Worm (Caenorhabditis elegans) whole organism, mixed stage, embryonic: Measurements from ENCODE around the gene dhcr-24.

Experiments
- bed-3 ChIP-seq: fragments of 200-800 bp; sonication (Bioruptor generic); optimal IDR thresholded peaks from 3 replicates; lab custom pipeline; 2018; ENCODE audit warnings: mild to moderate bottlenecking, missing genetic modification characterization, moderate library complexity, missing compliant biosample characterization
- blmp-1 ChIP-seq: fragments of 150-350 bp; optimal IDR thresholded peaks from 2 replicates; lab custom pipeline; 2014; ENCODE audit warnings: missing biosample characterization, missing genetic modification characterization
- ceh-39 ChIP-seq: fragments of 150-350 bp; optimal IDR thresholded peaks from 2 replicates; lab custom pipeline; 2014; ENCODE audit warnings: missing biosample characterization, missing genetic modification characterization
- ceh-43 ChIP-seq: fragments of 200-800 bp; sonication (Bioruptor generic); optimal IDR thresholded peaks from 2 replicates; lab custom pipeline; 2018; ENCODE audit warnings: mild to moderate bottlenecking, missing genetic modification characterization, moderate library complexity, missing compliant biosample characterization
- ceh-83 ChIP-seq: fragments of 200-800 bp; sonication (Bioruptor generic); optimal IDR thresholded peaks from 2 replicates; lab custom pipeline; 2018; ENCODE audit warnings: mild to moderate bottlenecking, missing genetic modification characterization, missing compliant biosample characterization
- ces-1 ChIP-seq: fragments of 150-350 bp; optimal IDR thresholded peaks from 2 replicates; lab custom pipeline; 2014; ENCODE audit warnings: missing biosample characterization, missing genetic modification reagents, missing genetic modification characterization
- cnd-1 ChIP-seq: fragments of 200-800 bp; sonication (Bioruptor generic); optimal IDR thresholded peaks from 2 replicates; lab custom pipeline; 2018; ENCODE audit warnings: mild to moderate bottlenecking, missing genetic modification characterization, missing compliant biosample characterization
- drap-1 ChIP-seq: fragments of 200-800 bp; sonication (Bioruptor generic); optimal IDR thresholded peaks from 3 replicates; lab custom pipeline; 2018; ENCODE audit warnings: mild to moderate bottlenecking, missing genetic modification characterization, missing compliant biosample characterization
- elt-1 ChIP-seq: sonication (generic microtip); optimal IDR thresholded peaks from 2 replicates; lab custom pipeline; 2017; ENCODE audit warnings: missing genetic modification characterization, mild to moderate bottlenecking, missing compliant biosample characterization, antibody characterized with exemption, moderate library complexity, borderline replicate concordance; ENCODE audit not compliant: insufficient read depth
- elt-3 ChIP-seq: fragments of 150-350 bp; optimal IDR thresholded peaks from 2 replicates; lab custom pipeline; 2014; ENCODE audit warnings: missing biosample characterization, missing genetic modification characterization
- flh-1 ChIP-seq: fragments of 200-800 bp; sonication (Bioruptor generic); optimal IDR thresholded peaks from 2 replicates; lab custom pipeline; 2018; ENCODE audit warnings: mild to moderate bottlenecking, missing genetic modification characterization, moderate library complexity, missing compliant biosample characterization
- ham-2 ChIP-seq: fragments of 200-800 bp; sonication (Bioruptor generic); optimal IDR thresholded peaks from 2 replicates; lab custom pipeline; 2018; ENCODE audit warnings: mild to moderate bottlenecking, missing genetic modification characterization, missing compliant biosample characterization
- lin-13 ChIP-seq: fragments of 150-350 bp; optimal IDR thresholded peaks from 2 replicates; lab custom pipeline; 2014; ENCODE audit warnings: missing biosample characterization, missing genetic modification characterization
- lsy-2 ChIP-seq: fragments of 150-350 bp; optimal IDR thresholded peaks from 2 replicates; lab custom pipeline; 2014; ENCODE audit warnings: missing biosample characterization, missing genetic modification characterization
- mab-5 ChIP-seq: fragments of 150-350 bp; optimal IDR thresholded peaks from 2 replicates; lab custom pipeline; 2014; ENCODE audit warnings: missing biosample characterization, missing genetic modification characterization
- mep-1 ChIP-seq: fragments of 150-350 bp; optimal IDR thresholded peaks from 2 replicates; lab custom pipeline; 2017; ENCODE audit warnings: missing biosample characterization, missing genetic modification reagents, missing genetic modification characterization, inconsistent platforms
- mls-2 ChIP-seq: sonication (generic microtip); optimal IDR thresholded peaks from 2 replicates; lab custom pipeline; 2016; ENCODE audit warnings: mild to moderate bottlenecking, missing genetic modification characterization, moderate library complexity, missing compliant biosample characterization
- nhr-2 ChIP-seq: fragments of 150-350 bp; optimal IDR thresholded peaks from 2 replicates; lab custom pipeline; 2014; ENCODE audit warnings: missing biosample characterization, missing genetic modification characterization
- nhr-28 ChIP-seq: fragments of 150-350 bp; optimal IDR thresholded peaks from 2 replicates; lab custom pipeline; 2014; ENCODE audit warnings: missing biosample characterization, missing genetic modification characterization
- pha-4 ChIP-seq: fragments of 150-350 bp; optimal IDR thresholded peaks from 2 replicates; lab custom pipeline; 2018; ENCODE audit warnings: missing biosample characterization, missing genetic modification reagents, missing genetic modification characterization
- sem-2 ChIP-seq: fragments of 200-800 bp; sonication (Bioruptor generic); optimal IDR thresholded peaks from 2 replicates; lab custom pipeline; 2018; ENCODE audit warnings: mild to moderate bottlenecking, missing genetic modification characterization, missing compliant biosample characterization
- snpc-4 ChIP-seq: fragments of 150-350 bp; optimal IDR thresholded peaks from 2 replicates; lab custom pipeline; 2014; ENCODE audit warnings: missing biosample characterization, missing genetic modification characterization
- sptf-1 ChIP-seq: sonication (generic microtip); optimal IDR thresholded peaks from 2 replicates; lab custom pipeline; 2017; ENCODE audit warnings: mild to moderate bottlenecking, missing genetic modification characterization, moderate library complexity, missing compliant biosample characterization
- unc-120 ChIP-seq: sonication (generic microtip); optimal IDR thresholded peaks from 2 replicates; lab custom pipeline; 2017; ENCODE audit warnings: missing genetic modification characterization, missing compliant biosample characterization; ENCODE audit not compliant: poor library complexity, severe bottlenecking
- unc-62 ChIP-seq: fragments of 150-350 bp; optimal IDR thresholded peaks from 2 replicates; lab custom pipeline; 2014; ENCODE audit warnings: missing biosample characterization, missing genetic modification reagents, missing genetic modification characterization
- zip-8 ChIP-seq: fragments of 150-350 bp; optimal IDR thresholded peaks from 2 replicates; lab custom pipeline; 2014; ENCODE audit warnings: missing biosample characterization, missing genetic modification characterization
- ztf-11 ChIP-seq: fragments of 150-350 bp; optimal IDR thresholded peaks from 2 replicates; lab custom pipeline; 2014; ENCODE audit warnings: missing biosample characterization, missing genetic modification characterization

The dhcr-24 gene

DNA sequence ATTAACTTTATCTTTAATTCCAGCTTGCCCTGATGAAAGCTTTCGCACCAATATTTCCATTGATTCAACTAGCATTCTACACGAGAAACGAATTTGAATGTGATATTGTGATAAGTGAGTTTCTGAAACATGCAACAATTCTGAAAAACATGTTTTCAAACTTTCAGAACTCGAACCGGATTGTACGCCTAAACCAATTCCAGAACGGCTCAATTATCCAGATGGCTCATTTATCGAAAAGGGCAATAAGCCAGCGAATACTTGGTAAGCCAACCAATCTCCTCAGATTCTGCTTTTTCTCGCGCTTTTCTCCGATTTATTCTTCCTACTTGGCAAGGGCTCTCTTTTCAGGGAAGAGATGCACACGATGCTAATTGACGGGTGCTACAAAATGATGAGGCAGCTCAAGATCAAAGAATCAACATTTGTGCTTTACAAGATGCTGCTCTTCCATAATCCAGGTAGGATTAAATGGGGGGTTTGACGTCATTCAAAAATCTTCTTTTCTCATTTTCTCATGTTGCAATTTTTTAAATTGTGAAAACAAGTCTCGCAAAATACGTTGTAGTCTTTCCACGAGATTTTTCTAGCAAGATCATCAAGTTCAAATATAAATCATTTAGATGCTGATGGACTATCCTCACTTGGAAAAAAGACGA, 40.5 kb upstream of the dhcr-24 start:
- TF ChIP-seq ces-1 (GFP tag; lab: Kevin White, UChicago) = peak; percentile 40
- TF ChIP-seq cnd-1 (tag; lab: Kevin White, UChicago) = no peak

DNA sequence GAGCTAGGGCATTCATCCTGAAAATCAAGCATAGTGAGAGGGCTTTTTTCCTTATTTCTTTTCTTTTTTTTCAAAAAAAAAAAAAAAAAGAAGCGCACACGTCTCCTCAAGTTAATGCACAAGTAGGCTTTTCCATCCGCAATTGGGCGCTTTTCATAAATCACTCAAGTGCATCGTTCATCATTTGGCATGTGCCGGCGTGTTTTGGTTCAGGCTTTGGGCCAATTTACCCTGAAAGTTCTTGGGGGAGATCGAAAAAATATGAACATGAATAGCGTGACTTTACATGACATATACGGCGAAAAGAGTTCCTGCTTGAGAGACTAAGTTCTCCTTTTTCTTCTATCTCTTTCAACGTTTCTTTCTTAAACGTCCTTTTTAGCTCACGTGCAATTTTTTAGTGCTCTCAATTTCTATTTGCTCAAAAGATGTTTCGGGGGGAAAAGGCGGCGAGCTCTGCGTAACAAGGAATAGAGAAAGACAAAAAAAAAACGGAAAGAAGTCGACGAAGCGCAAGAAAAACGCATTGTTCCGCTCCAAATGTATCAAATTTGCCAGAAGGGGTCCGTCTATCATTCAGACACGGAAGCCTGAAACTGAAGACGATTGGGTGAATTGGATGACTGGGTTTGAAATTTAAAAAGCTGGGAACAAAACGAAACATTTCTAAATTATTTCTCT, 37.2 kb upstream of the dhcr-24 start:
- no peak for TF ChIP-seq cnd-1 (tag; lab: Kevin White, UChicago)
- TF ChIP-seq, all 35 proteins: peak for 0

DNA sequence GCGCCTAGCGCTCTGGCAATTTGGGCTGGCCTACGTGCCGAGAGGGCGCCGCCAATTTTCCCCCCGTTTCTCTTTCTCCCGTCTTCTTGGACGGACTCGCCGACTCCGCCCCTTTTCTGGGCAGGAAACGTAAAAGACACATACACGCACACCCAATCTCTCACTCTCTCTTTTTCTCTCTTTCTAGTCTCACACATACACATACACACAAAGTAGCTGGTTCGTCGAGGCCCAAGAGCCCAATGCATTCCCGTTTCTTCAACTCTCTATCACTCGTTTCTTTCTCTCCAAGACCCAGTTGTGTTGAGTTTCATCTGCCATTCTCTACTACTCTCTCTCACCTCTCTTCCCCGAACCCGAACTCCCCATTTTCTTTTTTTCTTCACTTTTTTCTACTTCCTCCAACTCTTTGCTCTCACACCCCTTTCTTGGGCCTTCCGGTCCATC, 34.9 kb upstream of the dhcr-24 start:
- TF ChIP-seq flh-1 (GFP tag; lab: Kevin White, UChicago) (no peak), ces-1 (GFP tag; lab: Kevin White, UChicago) (peak; percentile 36), ceh-43 (GFP tag; lab: Kevin White, UChicago) (no peak), sptf-1 (peak; percentile 43), lsy-2 (tag; lab: Kevin White, UChicago) (peak; percentile 7), lin-13 (tag; lab: Kevin White, UChicago) (no peak), mls-2 (tag; lab: Kevin White, UChicago) (peak; percentile 47), elt-3 (tag; lab: Kevin White, UChicago) (no peak), zip-8 (tag; lab: Kevin White, UChicago) (no peak), unc-62 (GFP tag; lab: Kevin White, UChicago) (peak; percentile 44), mab-5 (no peak), unc-120 (tag; lab: Kevin White, UChicago) (peak; percentile 100)

DNA sequence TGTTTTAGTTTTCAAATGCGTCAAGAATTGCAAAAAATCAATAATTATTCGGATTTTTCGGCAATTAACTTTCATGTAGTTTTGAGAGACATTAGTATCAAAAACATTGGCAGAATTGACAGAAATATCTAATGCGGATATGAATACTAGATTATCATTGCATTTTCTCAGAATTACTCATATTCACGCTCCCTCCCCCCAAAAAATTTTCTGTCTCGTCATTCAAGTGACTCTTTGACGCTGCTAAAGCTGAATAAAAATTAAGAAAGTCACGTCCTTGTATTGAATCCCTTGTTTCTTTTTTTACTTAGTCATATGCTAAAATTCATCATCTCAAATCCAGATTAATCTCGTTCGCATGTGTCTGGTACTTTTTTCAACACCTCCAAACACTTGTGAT, 32.7 kb upstream of the dhcr-24 start:
- no peak for TF ChIP-seq bed-3 (GFP tag; lab: Kevin White, UChicago)
- no peak for TF ChIP-seq nhr-28 (tag; lab: Kevin White, UChicago)
- no peak for TF ChIP-seq cnd-1 (tag; lab: Kevin White, UChicago)
- TF ChIP-seq elt-1 (tag; lab: Kevin White, UChicago) = no peak
- no peak for TF ChIP-seq nhr-2 (tag; lab: Kevin White, UChicago)
- no peak for TF ChIP-seq pha-4 (tag; lab: Kevin White, UChicago)
- no peak for TF ChIP-seq unc-62 (GFP tag; lab: Kevin White, UChicago)
- TF ChIP-seq snpc-4 (tag; lab: Kevin White, UChicago) = no peak
- TF ChIP-seq blmp-1 = no peak
- TF ChIP-seq ceh-39 = no peak
- TF ChIP-seq unc-120 (tag; lab: Kevin White, UChicago) = no peak
- TF ChIP-seq ceh-83 (GFP tag; lab: Kevin White, UChicago) = no peak
- TF ChIP-seq sem-2 = no peak
- no peak for TF ChIP-seq drap-1 (GFP tag; lab: Kevin White, UChicago)
- no peak for TF ChIP-seq mls-2 (tag; lab: Kevin White, UChicago)

DNA sequence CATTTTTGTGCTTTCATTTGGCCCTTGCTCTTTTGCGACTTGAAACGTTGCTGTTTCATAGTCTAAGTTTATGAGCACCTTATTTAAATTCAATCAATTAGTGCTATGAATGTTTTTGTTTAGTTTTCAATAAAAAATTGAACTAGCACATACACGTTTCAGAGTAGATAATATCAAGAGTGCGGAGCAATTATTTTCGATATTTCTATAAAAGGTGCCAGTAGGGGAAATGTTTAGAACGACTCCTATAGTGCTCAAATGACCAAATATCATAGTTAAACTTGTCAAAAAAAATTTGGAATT, 31.8 kb upstream of the dhcr-24 start:
- TF ChIP-seq cnd-1 (tag; lab: Kevin White, UChicago) = no peak
- TF ChIP-seq unc-120 (tag; lab: Kevin White, UChicago) = no peak
- no peak for TF ChIP-seq unc-62 (GFP tag; lab: Kevin White, UChicago)
- TF ChIP-seq mep-1 = no peak
- no peak for TF ChIP-seq ztf-11
- no peak for TF ChIP-seq ceh-43 (GFP tag; lab: Kevin White, UChicago)
- no peak for TF ChIP-seq bed-3 (GFP tag; lab: Kevin White, UChicago)
- TF ChIP-seq ham-2 = no peak
- TF ChIP-seq elt-1 (tag; lab: Kevin White, UChicago) = no peak
